Worm (Caenorhabditis elegans) whole organism, midembryonic: ENCODE results near the gene med-2.

ENCODE experiments used
- T22C8.4 ChIP-seq: fragments of 200-800 bp; sonication (Bioruptor generic); IDR thresholded peaks from 2 replicates; pipeline ENCODE4 v1.3.6; 2022; ENCODE audit warnings: missing genetic modification characterization, missing compliant biosample characterization
- cog-1 ChIP-seq: sonication (generic microtip); optimal IDR thresholded peaks from 2 replicates; lab custom pipeline; 2016; ENCODE audit warnings: missing genetic modification characterization, missing compliant biosample characterization
- flt-1 ChIP-seq: fragments of 200-800 bp; sonication (Bioruptor generic); IDR thresholded peaks from 2 replicates; pipeline ENCODE4 v1.3.6; 2022; ENCODE audit warnings: missing genetic modification characterization, missing compliant biosample characterization
- klf-2 ChIP-seq: fragments of 200-800 bp; sonication (Bioruptor generic); conservative IDR thresholded peaks from 2 replicates; pipeline ENCODE4 v1.3.6; 2022; ENCODE audit warnings: missing genetic modification reagents, missing genetic modification characterization, missing compliant biosample characterization
- med-1 ChIP-seq: sonication (generic microtip); optimal IDR thresholded peaks from 2 replicates; lab custom pipeline; 2017; ENCODE audit warnings: missing genetic modification characterization, mild to moderate bottlenecking, missing compliant biosample characterization, antibody characterized with exemption, missing genetic modification reagents; ENCODE audit not compliant: insufficient read depth
- ref-1 ChIP-seq: fragments of 200-800 bp; sonication (Bioruptor generic); conservative IDR thresholded peaks from 2 replicates; pipeline ENCODE4 v1.3.6; 2022; ENCODE audit warnings: missing genetic modification reagents, missing genetic modification characterization, missing compliant biosample characterization
- tab-1 ChIP-seq: fragments of 200-800 bp; sonication (Bioruptor generic); IDR thresholded peaks from 2 replicates; pipeline ENCODE4 v1.3.6; 2022; ENCODE audit warnings: missing genetic modification characterization, missing compliant biosample characterization
- ztf-23 ChIP-seq: fragments of 200-800 bp; sonication (Bioruptor generic); IDR thresholded peaks from 2 replicates; pipeline ENCODE4 v1.3.6; 2022; ENCODE audit warnings: missing genetic modification reagents, missing genetic modification characterization, missing compliant biosample characterization
- ztf-29 ChIP-seq: fragments of 200-800 bp; sonication (Bioruptor generic); IDR thresholded peaks from 2 replicates; pipeline ENCODE4 v1.3.6; 2022; ENCODE audit warnings: missing genetic modification reagents, missing genetic modification characterization, missing compliant biosample characterization

DNA sequence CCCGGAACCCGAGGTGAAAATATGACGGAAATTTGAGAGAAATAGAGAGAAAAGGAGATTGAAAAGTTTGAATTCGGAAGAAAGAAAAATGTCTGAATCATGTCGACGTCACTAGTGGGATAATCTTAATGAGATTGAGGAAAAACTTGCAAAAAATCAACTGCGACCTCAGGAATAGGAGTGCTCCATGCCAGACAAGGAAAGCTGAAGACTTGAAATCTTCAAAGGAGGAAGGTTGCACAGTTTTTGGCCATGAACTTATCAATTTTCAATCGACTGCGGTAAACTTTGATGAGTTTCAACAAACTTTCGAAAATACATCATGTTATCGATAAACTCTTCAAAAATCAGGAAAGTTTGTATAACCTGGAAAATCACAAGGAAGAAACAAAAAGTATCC is 28.1 kb downstream of the med-2 start, which contains the start of gene pdf-1:
- TF ChIP-seq klf-2 (GFP tag; lab: Robert Waterston, UW) (no peak), ztf-29 (GFP tag; lab: Robert Waterston, UW) (no peak), flt-1 (GFP tag; lab: Robert Waterston, UW) (no peak), cog-1 (tag; lab: Kevin White, UChicago) (no peak), ztf-23 (GFP tag; lab: Robert Waterston, UW) (no peak), med-1 (no peak), ref-1 (GFP tag; lab: Robert Waterston, UW) (no peak), tab-1 (GFP tag; lab: Robert Waterston, UW) (no peak), T22C8.4 (GFP tag; lab: Robert Waterston, UW) (no peak)
